Worm (Caenorhabditis elegans) whole organism, young adult: ENCODE measurements around the gene dsb-3.
A peak's percentile ranks its signal among the peaks of the same experiment; 100 is the strongest.

Source experiments
- B0019.2 ChIP-seq: fragments of 200-800 bp; sonication (Bioruptor generic); conservative IDR thresholded peaks from 2 replicates; pipeline ENCODE4 v1.3.6; 2022; ENCODE audit warnings: missing genetic modification reagents, missing genetic modification characterization, missing compliant biosample characterization
- B0261.1 ChIP-seq: sonication (generic microtip); optimal IDR thresholded peaks from 2 replicates; lab custom pipeline; 2016; ENCODE audit warnings: mild to moderate bottlenecking, missing genetic modification characterization, moderate library complexity, missing compliant biosample characterization
- C17E4.6 ChIP-seq: fragments of 200-800 bp; sonication (Bioruptor generic); IDR thresholded peaks from 2 replicates; pipeline ENCODE4 v1.3.6; 2022; ENCODE audit warnings: missing genetic modification reagents, missing genetic modification characterization, missing compliant biosample characterization
- F22D6.2 ChIP-seq: sonication (generic microtip); optimal IDR thresholded peaks from 2 replicates; lab custom pipeline; 2016; ENCODE audit warnings: mild to moderate bottlenecking, missing genetic modification characterization, missing compliant biosample characterization
- F52B5.7 ChIP-seq: sonication (generic microtip); optimal IDR thresholded peaks from 2 replicates; lab custom pipeline; 2016; ENCODE audit warnings: mild to moderate bottlenecking, missing genetic modification characterization, missing compliant biosample characterization
- F57A8.1 ChIP-seq: fragments of 200-800 bp; sonication (Bioruptor generic); optimal IDR thresholded peaks from 2 replicates; lab custom pipeline; 2018; ENCODE audit warnings: mild to moderate bottlenecking, missing genetic modification characterization, moderate library complexity, missing compliant biosample characterization
- F57C9.4 ChIP-seq: sonication (generic microtip); optimal IDR thresholded peaks from 2 replicates; lab custom pipeline; 2017; ENCODE audit warnings: mild to moderate bottlenecking, missing genetic modification characterization, missing compliant biosample characterization
- T26A5.8 ChIP-seq: sonication (generic microtip); optimal IDR thresholded peaks from 2 replicates; lab custom pipeline; 2016; ENCODE audit warnings: missing genetic modification characterization, missing compliant biosample characterization
- Y67H2A.10 ChIP-seq: fragments of 200-800 bp; sonication (Bioruptor generic); conservative IDR thresholded peaks from 2 replicates; pipeline ENCODE4 v1.3.6; 2022; ENCODE audit warnings: missing genetic modification reagents, missing genetic modification characterization, missing compliant biosample characterization
- aptf-2 ChIP-seq: fragments of 200-800 bp; sonication (Bioruptor generic); conservative IDR thresholded peaks from 2 replicates; pipeline ENCODE4 v1.3.6; 2022; ENCODE audit warnings: missing genetic modification reagents, missing genetic modification characterization, missing compliant biosample characterization
- aptf-3 ChIP-seq: fragments of 200-800 bp; sonication (Bioruptor generic); IDR thresholded peaks from 2 replicates; pipeline ENCODE4 v1.3.6; 2022; ENCODE audit warnings: missing genetic modification characterization, missing compliant biosample characterization
- athp-1 ChIP-seq: sonication (generic microtip); optimal IDR thresholded peaks from 2 replicates; lab custom pipeline; 2017; ENCODE audit warnings: mild to moderate bottlenecking, missing genetic modification characterization, missing compliant biosample characterization
- bed-2 ChIP-seq: fragments of 200-800 bp; sonication (Bioruptor generic); IDR thresholded peaks from 2 replicates; pipeline ENCODE4 v1.3.6; 2022; ENCODE audit warnings: missing genetic modification reagents, missing genetic modification characterization, missing compliant biosample characterization
- cebp-2 ChIP-seq: fragments of 200-800 bp; sonication (Bioruptor generic); IDR thresholded peaks from 2 replicates; pipeline ENCODE4 v1.3.6; 2022; ENCODE audit warnings: missing genetic modification characterization, missing compliant biosample characterization
- ceh-100 ChIP-seq: fragments of 200-800 bp; sonication (Bioruptor generic); IDR thresholded peaks from 2 replicates; pipeline ENCODE4 v1.3.6; 2022; ENCODE audit warnings: missing genetic modification reagents, missing genetic modification characterization, missing compliant biosample characterization
- dpff-1 ChIP-seq: sonication (generic microtip); optimal IDR thresholded peaks from 2 replicates; lab custom pipeline; 2017; ENCODE audit warnings: mild to moderate bottlenecking, missing genetic modification characterization, missing compliant biosample characterization
- dpl-1 ChIP-seq: fragments of 150-350 bp; optimal IDR thresholded peaks from 2 replicates; lab custom pipeline; 2014; ENCODE audit warnings: missing biosample characterization, missing genetic modification reagents, missing genetic modification characterization
- efl-1 ChIP-seq: fragments of 150-350 bp; optimal IDR thresholded peaks from 2 replicates; lab custom pipeline; 2014; ENCODE audit warnings: missing biosample characterization, missing genetic modification reagents, missing genetic modification characterization
- ets-4 ChIP-seq: fragments of 200-800 bp; sonication (Bioruptor generic); optimal IDR thresholded peaks from 2 replicates; lab custom pipeline; 2018; ENCODE audit warnings: mild to moderate bottlenecking, missing genetic modification characterization, missing compliant biosample characterization
- fkh-3 ChIP-seq: sonication (generic microtip); optimal IDR thresholded peaks from 2 replicates; lab custom pipeline; 2016; ENCODE audit warnings: mild to moderate bottlenecking, missing genetic modification characterization, missing compliant biosample characterization
- gei-17 ChIP-seq: fragments of 200-800 bp; sonication (Bioruptor generic); optimal IDR thresholded peaks from 2 replicates; lab custom pipeline; 2018; ENCODE audit warnings: mild to moderate bottlenecking, missing genetic modification characterization, missing compliant biosample characterization
- him-1 ChIP-seq: sonication (generic microtip); optimal IDR thresholded peaks from 2 replicates; lab custom pipeline; 2016; ENCODE audit warnings: missing genotype, missing genetic modification reagents, missing genetic modification characterization, missing compliant biosample characterization
- hlh-12 ChIP-seq: sonication (generic microtip); optimal IDR thresholded peaks from 2 replicates; lab custom pipeline; 2016; ENCODE audit warnings: missing genetic modification characterization, missing compliant biosample characterization
- hmg-1.2 ChIP-seq: fragments of 200-800 bp; sonication (Bioruptor generic); IDR thresholded peaks from 2 replicates; pipeline ENCODE4 v1.3.6; 2022; ENCODE audit warnings: missing genetic modification reagents, missing genetic modification characterization, missing compliant biosample characterization
- lag-1 ChIP-seq: fragments of 200-800 bp; sonication (Bioruptor generic); IDR thresholded peaks from 2 replicates; pipeline ENCODE4 v1.3.6; 2022; ENCODE audit warnings: missing genetic modification reagents, missing genetic modification characterization, missing compliant biosample characterization
- let-526 ChIP-seq: fragments of 200-800 bp; sonication (Bioruptor generic); IDR thresholded peaks from 2 replicates; pipeline ENCODE4 v1.3.6; 2022; ENCODE audit warnings: missing genetic modification reagents, missing genetic modification characterization, missing compliant biosample characterization
- lin-26 ChIP-seq: fragments of 200-800 bp; sonication (Bioruptor generic); IDR thresholded peaks from 2 replicates; pipeline ENCODE4 v1.3.6; 2022; ENCODE audit warnings: missing genetic modification reagents, missing genetic modification characterization, missing compliant biosample characterization
- lin-35 ChIP-seq, 3 experiments: fragments of 150-350 bp in 2 of 3; sonication (generic microtip) in 1 of 3; optimal IDR thresholded peaks; 2 replicates each; lab custom pipeline; 2014 to 2018; ENCODE audit warnings: missing biosample characterization in 3 of 3, missing genetic modification characterization in 3 of 3, missing genetic modification reagents in 3 of 3
- lin-40 ChIP-seq: sonication (generic microtip); optimal IDR thresholded peaks from 2 replicates; lab custom pipeline; 2016; ENCODE audit warnings: missing genetic modification characterization, mild to moderate bottlenecking, missing compliant biosample characterization, missing genotype, missing genetic modification reagents
- madf-3 ChIP-seq: fragments of 200-800 bp; sonication (Bioruptor generic); IDR thresholded peaks from 2 replicates; pipeline ENCODE4 v1.3.6; 2022; ENCODE audit warnings: missing genetic modification reagents, missing genetic modification characterization, missing compliant biosample characterization
- madf-8 ChIP-seq: fragments of 200-800 bp; sonication (Bioruptor generic); conservative IDR thresholded peaks from 2 replicates; pipeline ENCODE4 v1.3.6; 2022; ENCODE audit warnings: missing genetic modification reagents, missing genetic modification characterization, missing compliant biosample characterization
- nfya-2 ChIP-seq: fragments of 200-800 bp; sonication (Bioruptor generic); IDR thresholded peaks from 2 replicates; pipeline ENCODE4 v1.3.6; 2022; ENCODE audit warnings: missing genetic modification reagents, missing genetic modification characterization, missing compliant biosample characterization
- nhr-179 ChIP-seq: sonication (generic microtip); optimal IDR thresholded peaks from 2 replicates; lab custom pipeline; 2016; ENCODE audit warnings: mild to moderate bottlenecking, missing genetic modification characterization, missing compliant biosample characterization
- pbrm-1 ChIP-seq: fragments of 200-800 bp; sonication (Bioruptor generic); IDR thresholded peaks from 2 replicates; pipeline ENCODE4 v1.3.6; 2022; ENCODE audit warnings: missing genetic modification reagents, missing genetic modification characterization, missing compliant biosample characterization
- rcor-1 ChIP-seq: fragments of 200-800 bp; sonication (Bioruptor generic); IDR thresholded peaks from 2 replicates; pipeline ENCODE4 v1.3.6; 2022; ENCODE audit warnings: missing genetic modification reagents, missing genetic modification characterization, missing compliant biosample characterization
- rec-8 ChIP-seq, 2 experiments: sonication (generic microtip); optimal IDR thresholded peaks; 2 replicates each; lab custom pipeline; 2016; ENCODE audit warnings: mild to moderate bottlenecking in 2 of 2, missing genetic modification characterization in 2 of 2, missing genetic modification reagents in 2 of 2, missing genotype in 2 of 2, missing biosample characterization in 1 of 2, missing compliant biosample characterization in 1 of 2, moderate library complexity in 1 of 2
- sdz-38 ChIP-seq: sonication (generic microtip); optimal IDR thresholded peaks from 2 replicates; lab custom pipeline; 2016; ENCODE audit warnings: missing genotype, missing genetic modification characterization, missing compliant biosample characterization
- snpc-1.1 ChIP-seq: sonication (generic microtip); optimal IDR thresholded peaks from 2 replicates; lab custom pipeline; 2017; ENCODE audit warnings: missing genetic modification characterization, mild to moderate bottlenecking, missing compliant biosample characterization, antibody characterized with exemption, moderate library complexity, missing genotype, missing genetic modification reagents; ENCODE audit not compliant: insufficient read depth
- snpc-4 ChIP-seq, 5 experiments: fragments of 150-350 bp in 1 of 5; sonication (generic microtip) in 4 of 5; optimal IDR thresholded peaks; 2 replicates each; lab custom pipeline; 2014 to 2018; ENCODE audit warnings: missing genetic modification characterization in 5 of 5, missing biosample characterization in 3 of 5, antibody characterized with exemption in 2 of 5, mild to moderate bottlenecking in 2 of 5, missing compliant biosample characterization in 2 of 5, missing genotype in 2 of 5, moderate library complexity in 2 of 5, missing genetic modification reagents in 1 of 5
- sptf-2 ChIP-seq: fragments of 200-800 bp; sonication (Bioruptor generic); optimal IDR thresholded peaks from 2 replicates; lab custom pipeline; 2018; ENCODE audit warnings: mild to moderate bottlenecking, missing genetic modification characterization, missing compliant biosample characterization
- tbp1 ChIP-seq: fragments of 200-800 bp; sonication (Bioruptor generic); optimal IDR thresholded peaks from 2 replicates; lab custom pipeline; 2018; ENCODE audit warnings: mild to moderate bottlenecking, missing genetic modification characterization, missing compliant biosample characterization
- unc-130 ChIP-seq: sonication (generic microtip); optimal IDR thresholded peaks from 2 replicates; lab custom pipeline; 2016; ENCODE audit warnings: missing genetic modification reagents, missing genetic modification characterization, missing compliant biosample characterization
- xnd-1 ChIP-seq: sonication (generic microtip); optimal IDR thresholded peaks from 2 replicates; lab custom pipeline; 2016; ENCODE audit warnings: missing genotype, missing genetic modification reagents, missing genetic modification characterization, missing compliant biosample characterization
- zfh-2 ChIP-seq: fragments of 200-800 bp; sonication (Bioruptor generic); conservative IDR thresholded peaks from 2 replicates; pipeline ENCODE4 v1.3.6; 2022; ENCODE audit warnings: missing genetic modification reagents, missing genetic modification characterization, missing compliant biosample characterization
- ztf-25 ChIP-seq: fragments of 200-800 bp; sonication (Bioruptor generic); IDR thresholded peaks from 2 replicates; pipeline ENCODE4 v1.3.6; 2022; ENCODE audit warnings: missing genetic modification reagents, missing genetic modification characterization, missing compliant biosample characterization
- ztf-3 ChIP-seq: fragments of 200-800 bp; sonication (Bioruptor generic); optimal IDR thresholded peaks from 2 replicates; lab custom pipeline; 2018; ENCODE audit warnings: mild to moderate bottlenecking, missing genetic modification characterization, missing compliant biosample characterization

dsb-3 gene

DNA sequence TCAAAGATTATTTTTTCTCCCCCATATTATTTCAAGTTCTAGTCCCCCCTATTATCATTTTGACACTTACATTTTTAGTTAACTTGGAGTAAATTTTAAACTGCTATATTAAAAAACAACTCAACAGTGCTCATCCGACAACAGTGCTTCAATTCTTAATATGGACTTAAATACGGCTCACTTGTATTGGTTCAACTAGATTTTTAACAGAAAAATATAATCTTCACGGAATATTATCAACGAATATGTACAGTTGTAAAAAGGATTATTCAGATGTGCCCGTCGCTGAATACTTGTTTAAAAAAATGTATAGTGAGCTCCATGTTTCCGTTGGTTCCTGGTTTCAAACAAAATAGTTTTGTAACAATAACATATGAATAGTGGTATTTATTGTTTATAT, 40.9 kb upstream of the dsb-3 start (continued):
- TF ChIP-seq ztf-3 (GFP tag; lab: Kevin White, UChicago) (no peak), ceh-100 (GFP tag; lab: Robert Waterston, UW) (peak; percentile 48), gei-17 (GFP tag; lab: Kevin White, UChicago) (no peak), madf-3 (0 out of 2 replicates have a peak, but pooled peaks have one; percentile 60), cebp-2 (GFP tag; lab: Robert Waterston, UW) (no peak), ztf-25 (GFP tag; lab: Robert Waterston, UW) (no peak), F57C9.4 (no peak), snpc-4 (GFP tag; optimal IDR thresholded peaks at IDR 0.05; lab: Kevin White, UChicago) (peak; percentile 39), snpc-4 (tag; optimal IDR thresholded peaks at IDR 0.05; lab: Kevin White, UChicago) (peak in 2 of 4 experiments; percentile 21 to 42), sptf-2 (GFP tag; lab: Kevin White, UChicago) (no peak), athp-1 (tag; lab: Kevin White, UChicago) (peak; percentile 80), sdz-38 (tag; lab: Kevin White, UChicago) (no peak), hlh-12 (tag; lab: Kevin White, UChicago) (no peak), lin-26 (GFP tag; lab: Robert Waterston, UW) (peak; percentile 66), snpc-1.1 (tag; lab: Kevin White, UChicago) (peak; percentile 52), aptf-3 (GFP tag; lab: Robert Waterston, UW) (no peak), B0019.2 (GFP tag; lab: Robert Waterston, UW) (no peak), let-526 (GFP tag; lab: Robert Waterston, UW) (no peak), madf-8 (GFP tag; lab: Robert Waterston, UW) (no peak), F22D6.2 (tag; lab: Kevin White, UChicago) (no peak), ets-4 (no peak), dpl-1 (GFP tag; lab: Kevin White, UChicago) (no peak), C17E4.6 (GFP tag; lab: Robert Waterston, UW) (peak; percentile 74), zfh-2 (GFP tag; lab: Robert Waterston, UW) (no peak), bed-2 (GFP tag; lab: Robert Waterston, UW) (no peak), rec-8 (tag; optimal IDR thresholded peaks at IDR 0.05; lab: Kevin White, UChicago) (no peak), lag-1 (GFP tag; lab: Robert Waterston, UW) (no peak), hmg-1.2 (no peak; the same call in 1 of the 2 replicates), nhr-179 (no peak), dpff-1 (tag; lab: Kevin White, UChicago) (no peak), F52B5.7 (tag; lab: Kevin White, UChicago) (no peak), F57A8.1 (GFP tag; lab: Kevin White, UChicago) (no peak), efl-1 (GFP tag; lab: Kevin White, UChicago) (peak; percentile 41), aptf-2 (GFP tag; lab: Robert Waterston, UW) (no peak), him-1 (tag; lab: Kevin White, UChicago) (peak; percentile 24), pbrm-1 (GFP tag; lab: Robert Waterston, UW) (no peak)

DNA sequence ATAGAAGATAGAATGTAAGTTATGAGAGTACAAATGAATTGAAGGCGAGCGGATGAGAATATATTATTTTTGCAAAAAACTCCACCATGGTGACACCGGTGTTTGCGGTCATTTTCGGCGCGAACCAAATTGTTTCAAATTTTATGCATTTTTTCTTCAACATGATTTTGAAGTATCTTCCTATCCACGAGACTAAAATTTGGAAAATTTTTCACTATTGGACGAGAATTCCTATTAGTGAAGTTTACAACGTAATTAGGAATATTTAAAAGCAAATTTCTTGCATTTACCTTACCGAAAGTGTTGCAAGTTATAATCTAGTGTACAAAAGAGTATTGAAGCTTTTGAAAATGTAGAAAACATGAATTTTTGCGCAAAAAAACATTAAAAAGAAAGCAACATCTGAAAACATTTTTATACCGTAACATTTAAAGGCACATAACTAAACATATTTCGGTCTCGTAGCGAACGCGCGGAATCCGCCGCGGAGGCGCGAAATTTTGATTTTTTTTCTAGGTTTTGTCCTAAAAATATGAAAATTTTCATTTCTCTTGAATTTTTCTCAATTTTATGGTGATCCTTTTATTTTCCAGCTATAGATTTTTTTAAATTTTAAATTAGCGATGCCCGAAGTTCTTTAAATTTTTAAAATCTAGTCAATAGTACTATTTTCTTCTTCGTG, 37.1 kb upstream of the dsb-3 start, which contains the start of gene sgo-1:
Gene sgo-1 (minus strand): TSS at position 51 of the 682 bp plus-strand sequence.
- no peak for TF ChIP-seq aptf-3 (GFP tag; lab: Robert Waterston, UW)
- TF ChIP-seq rcor-1 (GFP tag; lab: Robert Waterston, UW) = peak; percentile 93
- no peak for TF ChIP-seq lin-40 (tag; lab: Kevin White, UChicago)
- no peak for TF ChIP-seq B0261.1 (tag; lab: Kevin White, UChicago)
- no peak for TF ChIP-seq F57C9.4
- peak; percentile 24 for TF ChIP-seq him-1 (tag; lab: Kevin White, UChicago)
- TF ChIP-seq lin-35 (GFP tag; optimal IDR thresholded peaks at IDR 0.05; lab: Kevin White, UChicago) = peak in 2 of 3 experiments; percentile 2 to 82
- TF ChIP-seq hlh-12 (tag; lab: Kevin White, UChicago) = no peak
- 0 out of 2 replicates have a peak, but pooled peaks have one; percentile 43 for TF ChIP-seq Y67H2A.10 (GFP tag; lab: Robert Waterston, UW)
- no peak for TF ChIP-seq ztf-25 (GFP tag; lab: Robert Waterston, UW)
- TF ChIP-seq fkh-3 (tag; lab: Kevin White, UChicago) = no peak
- peak; percentile 67 for TF ChIP-seq tbp1
- peak; percentile 70; the same call in 1 of the 2 replicates for TF ChIP-seq nfya-2
- peak; percentile 68 for TF ChIP-seq hmg-1.2
- no peak for TF ChIP-seq T26A5.8
- TF ChIP-seq unc-130 (GFP tag; lab: Kevin White, UChicago) = peak; percentile 87
- peak; percentile 99 for TF ChIP-seq xnd-1
